Worm (Caenorhabditis elegans) whole organism, L3 larva: Measurements from ENCODE around the gene K02G10.15.

Experiments used
- ZK546.5 ChIP-seq: sonication (generic microtip); optimal IDR thresholded peaks from 2 replicates; lab custom pipeline; 2017; ENCODE audit warnings: missing biosample characterization, missing genetic modification characterization
- aly-2 ChIP-seq: fragments of 150-350 bp; optimal IDR thresholded peaks from 2 replicates; lab custom pipeline; 2014; ENCODE audit warnings: missing biosample characterization, missing genetic modification characterization
- ama-1 ChIP-seq: fragments of 150-350 bp; optimal IDR thresholded peaks from 2 replicates; lab custom pipeline; 2018
- daf-12 ChIP-seq: fragments of 150-350 bp; optimal IDR thresholded peaks from 2 replicates; lab custom pipeline; 2014; ENCODE audit warnings: missing biosample characterization, missing genetic modification reagents, missing genetic modification characterization
- egl-27 ChIP-seq: sonication (generic microtip); optimal IDR thresholded peaks from 4 replicates; lab custom pipeline; 2017; ENCODE audit warnings: missing biosample characterization, missing genetic modification reagents, missing genetic modification characterization
- elt-2 ChIP-seq: sonication (generic microtip); optimal IDR thresholded peaks from 2 replicates; lab custom pipeline; 2016; ENCODE audit warnings: missing genetic modification reagents, mild to moderate bottlenecking, missing genetic modification characterization, missing compliant biosample characterization
- elt-3 ChIP-seq, 3 experiments: fragments of 150-350 bp in 1 of 3; sonication (generic microtip) in 2 of 3; optimal IDR thresholded peaks; 2 replicates in 2 of 3; 4 replicates in 1 of 3; lab custom pipeline; 2014 to 2017; ENCODE audit warnings: missing biosample characterization in 3 of 3, missing genetic modification characterization in 3 of 3
- eor-1 ChIP-seq, 2 experiments: fragments of 150-350 bp; optimal IDR thresholded peaks; 2 replicates each; lab custom pipeline; 2014 to 2018; ENCODE audit warnings: missing biosample characterization in 2 of 2, missing genetic modification characterization in 2 of 2
- fkh-10 ChIP-seq: sonication (generic microtip); optimal IDR thresholded peaks from 2 replicates; lab custom pipeline; 2017; ENCODE audit warnings: missing biosample characterization, missing genetic modification reagents, missing genetic modification characterization
- mdl-1 ChIP-seq: fragments of 150-350 bp; optimal IDR thresholded peaks from 2 replicates; lab custom pipeline; 2014; ENCODE audit warnings: missing biosample characterization, missing genetic modification characterization
- nhr-12 ChIP-seq: fragments of 150-350 bp; optimal IDR thresholded peaks from 2 replicates; lab custom pipeline; 2014; ENCODE audit warnings: missing biosample characterization, missing genetic modification characterization
- pqm-1 ChIP-seq: fragments of 150-350 bp; optimal IDR thresholded peaks from 2 replicates; lab custom pipeline; 2017; ENCODE audit warnings: missing biosample characterization, missing genetic modification characterization, inconsistent platforms
- unc-62 ChIP-seq: fragments of 150-350 bp; sonication (generic microtip); optimal IDR thresholded peaks from 4 replicates; lab custom pipeline; 2014; ENCODE audit warnings: missing biosample characterization, missing genetic modification reagents, missing genetic modification characterization
- ztf-4 ChIP-seq: fragments of 150-350 bp; optimal IDR thresholded peaks from 2 replicates; lab custom pipeline; 2014; ENCODE audit warnings: missing biosample characterization, missing genetic modification characterization

ce11 chrX:4658706-4659105 lies 23.8 kb downstream of the K02G10.15 start:
- TF ChIP-seq pqm-1 (tag; lab: Kevin White, UChicago) (no peak), unc-62 (GFP tag; lab: Kevin White, UChicago) (no peak), fkh-10 (GFP tag; lab: Kevin White, UChicago) (no peak), aly-2 (tag; lab: Kevin White, UChicago) (no peak), egl-27 (tag; lab: Kevin White, UChicago) (no peak), elt-3 (tag; optimal IDR thresholded peaks at IDR 0.05; lab: Kevin White, UChicago) (no peak), elt-2 (tag; lab: Kevin White, UChicago) (peak; percentile 40), nhr-12 (tag; lab: Kevin White, UChicago) (no peak), mdl-1 (tag; lab: Kevin White, UChicago) (no peak), eor-1 (tag; optimal IDR thresholded peaks at IDR 0.05; lab: Kevin White, UChicago) (no peak), ama-1 (lab: Kevin White, UChicago) (no peak), ZK546.5 (tag; lab: Kevin White, UChicago) (no peak), ztf-4 (tag; lab: Kevin White, UChicago) (no peak), daf-12 (tag; lab: Kevin White, UChicago) (no peak)
